Worm (Caenorhabditis elegans) whole organism, late embryonic: Measurements from ENCODE around the gene mdh-2.

Source experiments
- C08G9.2 ChIP-seq: sonication (generic microtip); optimal IDR thresholded peaks from 2 replicates; lab custom pipeline; 2016; ENCODE audit warnings: mild to moderate bottlenecking, missing genetic modification characterization, moderate library complexity, missing compliant biosample characterization
- C38D4.7 ChIP-seq: fragments of 200-800 bp; sonication (Bioruptor generic); optimal IDR thresholded peaks from 2 replicates; lab custom pipeline; 2018; ENCODE audit warnings: mild to moderate bottlenecking, missing genetic modification characterization, moderate library complexity, missing compliant biosample characterization
- K09A11.1 ChIP-seq: sonication (generic microtip); optimal IDR thresholded peaks from 2 replicates; lab custom pipeline; 2017; ENCODE audit warnings: antibody characterized with exemption, mild to moderate bottlenecking, missing genetic modification characterization, missing compliant biosample characterization; ENCODE audit not compliant: insufficient read depth
- T23F11.4 ChIP-seq: fragments of 200-800 bp; sonication (Bioruptor generic); optimal IDR thresholded peaks from 2 replicates; lab custom pipeline; 2018; ENCODE audit warnings: mild to moderate bottlenecking, missing genetic modification characterization, missing compliant biosample characterization
- ahr-1 ChIP-seq: sonication (generic microtip); optimal IDR thresholded peaks from 2 replicates; lab custom pipeline; 2016; ENCODE audit warnings: missing genetic modification characterization, missing compliant biosample characterization
- ama-1 ChIP-seq: fragments of 150-350 bp; optimal IDR thresholded peaks from 2 replicates; lab custom pipeline; 2014
- ceh-2 ChIP-seq: sonication (generic microtip); optimal IDR thresholded peaks from 2 replicates; lab custom pipeline; 2016; ENCODE audit warnings: missing genotype, missing genetic modification characterization, missing compliant biosample characterization
- ceh-22 ChIP-seq: sonication (generic microtip); optimal IDR thresholded peaks from 2 replicates; lab custom pipeline; 2017; ENCODE audit warnings: missing biosample characterization, missing genetic modification characterization
- ceh-24 ChIP-seq: sonication (generic microtip); optimal IDR thresholded peaks from 2 replicates; lab custom pipeline; 2016; ENCODE audit warnings: mild to moderate bottlenecking, missing genetic modification characterization, missing compliant biosample characterization
- ceh-30 ChIP-seq: fragments of 150-350 bp; optimal IDR thresholded peaks from 2 replicates; lab custom pipeline; 2014; ENCODE audit warnings: missing biosample characterization, missing genetic modification characterization
- ceh-31 ChIP-seq: sonication (generic microtip); optimal IDR thresholded peaks from 2 replicates; lab custom pipeline; 2016; ENCODE audit warnings: missing genetic modification characterization, missing compliant biosample characterization
- ceh-34 ChIP-seq: sonication (generic microtip); optimal IDR thresholded peaks from 2 replicates; lab custom pipeline; 2016; ENCODE audit warnings: mild to moderate bottlenecking, missing genetic modification characterization, missing compliant biosample characterization
- ceh-45 ChIP-seq: fragments of 200-800 bp; sonication (Bioruptor generic); IDR thresholded peaks from 2 replicates; pipeline ENCODE4 v1.3.6; 2022; ENCODE audit warnings: missing genetic modification reagents, missing genetic modification characterization, missing compliant biosample characterization
- ceh-6 ChIP-seq: fragments of 200-800 bp; sonication (Bioruptor generic); optimal IDR thresholded peaks from 2 replicates; lab custom pipeline; 2018; ENCODE audit warnings: mild to moderate bottlenecking, missing genetic modification characterization, missing compliant biosample characterization
- ceh-9 ChIP-seq: sonication (generic microtip); optimal IDR thresholded peaks from 2 replicates; lab custom pipeline; 2016; ENCODE audit warnings: mild to moderate bottlenecking, missing genetic modification characterization, inconsistent platforms, missing compliant biosample characterization
- dve-1 ChIP-seq: sonication (generic microtip); optimal IDR thresholded peaks from 2 replicates; lab custom pipeline; 2017; ENCODE audit warnings: antibody characterized with exemption, mild to moderate bottlenecking, missing genetic modification characterization, missing compliant biosample characterization
- elt-2 ChIP-seq: sonication (generic microtip); optimal IDR thresholded peaks from 2 replicates; lab custom pipeline; 2016; ENCODE audit warnings: missing genetic modification reagents, missing genetic modification characterization, missing compliant biosample characterization
- elt-4 ChIP-seq: sonication (generic microtip); optimal IDR thresholded peaks from 2 replicates; lab custom pipeline; 2016; ENCODE audit warnings: missing genetic modification characterization, missing compliant biosample characterization
- ets-4 ChIP-seq: sonication (generic microtip); optimal IDR thresholded peaks from 2 replicates; lab custom pipeline; 2016; ENCODE audit warnings: missing genetic modification characterization, missing compliant biosample characterization
- eyg-1 ChIP-seq: sonication (generic microtip); optimal IDR thresholded peaks from 2 replicates; lab custom pipeline; 2016; ENCODE audit warnings: missing genotype, missing genetic modification characterization, missing compliant biosample characterization
- fkh-10 ChIP-seq: fragments of 150-350 bp; optimal IDR thresholded peaks from 2 replicates; lab custom pipeline; 2014; ENCODE audit warnings: missing biosample characterization, missing genetic modification reagents, missing genetic modification characterization
- hlh-15 ChIP-seq: sonication (generic microtip); optimal IDR thresholded peaks from 2 replicates; lab custom pipeline; 2016; ENCODE audit warnings: missing genetic modification characterization, missing compliant biosample characterization
- hlh-30 ChIP-seq: sonication (generic microtip); optimal IDR thresholded peaks from 2 replicates; lab custom pipeline; 2017; ENCODE audit warnings: antibody characterized with exemption, missing genetic modification characterization, missing compliant biosample characterization; ENCODE audit not compliant: insufficient read depth
- lin-11 ChIP-seq: fragments of 200-800 bp; sonication (Bioruptor generic); optimal IDR thresholded peaks from 2 replicates; lab custom pipeline; 2018; ENCODE audit warnings: mild to moderate bottlenecking, missing genetic modification characterization, missing compliant biosample characterization
- madf-2 ChIP-seq: sonication (generic microtip); optimal IDR thresholded peaks from 2 replicates; lab custom pipeline; 2017; ENCODE audit warnings: missing genetic modification characterization, missing compliant biosample characterization
- nfya-1 ChIP-seq: sonication (generic microtip); optimal IDR thresholded peaks from 2 replicates; lab custom pipeline; 2017; ENCODE audit warnings: missing genetic modification characterization, mild to moderate bottlenecking, missing compliant biosample characterization, antibody characterized with exemption, moderate library complexity
- nhr-11 ChIP-seq: fragments of 150-350 bp; optimal IDR thresholded peaks from 2 replicates; lab custom pipeline; 2014; ENCODE audit warnings: missing biosample characterization, missing genetic modification characterization
- pag-3 ChIP-seq: sonication (generic microtip); optimal IDR thresholded peaks from 2 replicates; lab custom pipeline; 2016; ENCODE audit warnings: missing compliant biosample characterization, missing genetic modification characterization, borderline replicate concordance
- pax-1 ChIP-seq: fragments of 150-350 bp; optimal IDR thresholded peaks from 2 replicates; lab custom pipeline; 2014; ENCODE audit warnings: missing biosample characterization, missing genetic modification characterization
- pha-2 ChIP-seq: sonication (generic microtip); optimal IDR thresholded peaks from 2 replicates; lab custom pipeline; 2017; ENCODE audit warnings: mild to moderate bottlenecking, missing genetic modification characterization, missing compliant biosample characterization
- pha-4 ChIP-seq: fragments of 150-350 bp; optimal IDR thresholded peaks from 2 replicates; lab custom pipeline; 2018; ENCODE audit warnings: missing biosample characterization, missing genetic modification reagents, missing genetic modification characterization
- pqm-1 ChIP-seq: sonication (generic microtip); optimal IDR thresholded peaks from 2 replicates; lab custom pipeline; 2016; ENCODE audit warnings: missing genetic modification characterization, missing compliant biosample characterization
- pros-1 ChIP-seq: fragments of 150-350 bp; optimal IDR thresholded peaks from 2 replicates; lab custom pipeline; 2014; ENCODE audit warnings: missing biosample characterization, missing genetic modification reagents, missing genetic modification characterization
- rnt-1 ChIP-seq: sonication (generic microtip); optimal IDR thresholded peaks from 2 replicates; lab custom pipeline; 2016; ENCODE audit warnings: missing genetic modification characterization, missing compliant biosample characterization
- sdc-2 ChIP-seq: sonication (generic microtip); optimal IDR thresholded peaks from 2 replicates; lab custom pipeline; 2016; ENCODE audit warnings: missing genotype, missing genetic modification characterization, missing compliant biosample characterization
- sox-2 ChIP-seq: fragments of 200-800 bp; sonication (Bioruptor generic); IDR thresholded peaks from 2 replicates; pipeline ENCODE4 v1.3.6; 2022; ENCODE audit warnings: missing genetic modification reagents, missing genetic modification characterization, missing compliant biosample characterization
- sox-4 ChIP-seq: sonication (generic microtip); optimal IDR thresholded peaks from 2 replicates; lab custom pipeline; 2017; ENCODE audit warnings: mild to moderate bottlenecking, missing genetic modification characterization, inconsistent platforms, missing compliant biosample characterization
- tbx-2 ChIP-seq: sonication (generic microtip); optimal IDR thresholded peaks from 2 replicates; lab custom pipeline; 2016; ENCODE audit warnings: missing genetic modification characterization, missing compliant biosample characterization
- ttx-3 ChIP-seq: sonication (generic microtip); optimal IDR thresholded peaks from 2 replicates; lab custom pipeline; 2016; ENCODE audit warnings: missing genetic modification reagents, missing genetic modification characterization, missing compliant biosample characterization
- unc-3 ChIP-seq, 2 experiments: fragments of 200-800 bp in 1 of 2; sonication (Bioruptor generic) in 1 of 2; sonication (generic microtip) in 1 of 2; conservative IDR thresholded peaks in 1 of 2; optimal IDR thresholded peaks in 1 of 2; 2 replicates each; pipeline versions ENCODE4 v1.3.6 to Lab custom; 2016 to 2022; ENCODE audit warnings: missing compliant biosample characterization in 2 of 2, missing genetic modification characterization in 2 of 2, missing genetic modification reagents in 1 of 2
- unc-42 ChIP-seq: sonication (generic microtip); optimal IDR thresholded peaks from 2 replicates; lab custom pipeline; 2016; ENCODE audit warnings: missing genotype, missing genetic modification characterization, missing compliant biosample characterization
- ztf-16 ChIP-seq: sonication (generic microtip); optimal IDR thresholded peaks from 2 replicates; lab custom pipeline; 2017; ENCODE audit warnings: missing genetic modification characterization, missing compliant biosample characterization

The mdh-2 gene

DNA sequence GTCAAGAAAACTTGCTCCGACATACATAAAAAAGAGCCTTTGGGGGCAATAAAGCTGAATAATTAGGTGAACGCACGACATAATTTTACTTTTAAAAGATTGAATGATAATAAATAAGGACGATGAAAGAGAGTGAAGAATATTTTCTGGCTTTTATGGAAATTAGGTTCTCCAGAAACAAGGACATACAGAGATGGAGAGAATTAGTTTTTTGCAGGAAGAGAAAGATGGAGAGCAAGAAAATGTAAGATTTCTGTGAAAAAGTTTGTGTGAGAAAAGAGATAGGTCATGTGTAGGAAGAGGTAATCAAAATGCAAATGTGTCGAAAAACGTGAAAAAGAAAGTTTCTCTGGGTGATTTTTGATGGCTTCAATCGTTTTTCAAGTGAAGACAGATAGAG is 44.1 kb upstream of the mdh-2 start, which contains the start of gene pdfr-1:
pdfr-1 (minus strand) TSS at position 101 of the 400 bp plus-strand sequence.
- TF ChIP-seq ceh-9 (tag; lab: Kevin White, UChicago) (no peak), hlh-30 (no peak), sdc-2 (tag; lab: Kevin White, UChicago) (no peak), madf-2 (tag; lab: Kevin White, UChicago) (no peak), pax-1 (no peak), lin-11 (no peak), sox-2 (GFP tag; lab: Robert Waterston, UW) (no peak), pha-4 (tag; lab: Kevin White, UChicago) (no peak), pha-2 (tag; lab: Kevin White, UChicago) (no peak), ceh-24 (no peak), eyg-1 (tag; lab: Kevin White, UChicago) (no peak), T23F11.4 (GFP tag; lab: Kevin White, UChicago) (no peak), dve-1 (tag; lab: Kevin White, UChicago) (no peak)

DNA sequence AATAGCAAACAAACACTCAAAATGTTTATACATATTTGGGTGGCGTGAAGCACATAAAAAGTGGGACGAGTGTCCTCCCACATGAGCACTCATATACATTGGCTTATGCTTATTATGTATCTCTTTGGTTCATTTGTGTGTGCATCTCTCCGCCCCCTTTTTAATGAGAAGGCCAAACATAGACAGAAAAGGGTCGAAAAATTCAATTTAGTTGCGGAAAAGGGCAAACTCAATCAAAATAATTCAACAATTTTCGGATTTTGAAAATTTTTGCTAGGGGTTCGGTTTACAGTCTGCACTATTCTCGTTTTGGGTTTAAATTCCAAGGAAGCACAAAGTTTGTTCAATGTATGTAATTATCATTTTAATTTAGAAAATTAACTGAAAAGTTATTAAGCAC is 39.7 kb upstream of the mdh-2 start:
- TF ChIP-seq ama-1 (no peak), unc-42 (peak; percentile 50)

DNA sequence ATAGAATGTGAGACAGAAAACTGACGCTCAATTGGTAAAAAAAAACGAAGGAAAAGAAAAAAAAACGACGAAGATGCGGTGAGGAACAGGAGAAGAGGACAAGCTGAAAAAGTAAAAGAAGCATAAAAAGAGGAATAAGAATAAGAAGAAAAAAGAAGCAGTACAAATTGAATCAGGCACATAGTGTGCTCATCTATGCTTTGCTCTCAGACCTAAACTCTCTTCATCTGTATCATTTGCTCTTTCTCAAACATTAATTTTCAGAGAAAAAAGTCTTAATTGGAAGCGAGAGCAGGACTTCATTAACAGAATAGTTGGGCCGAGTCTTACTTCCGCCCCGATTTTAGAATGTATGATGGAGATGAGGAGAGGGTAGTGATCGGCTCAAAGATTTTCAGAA is 39.0 kb upstream of the mdh-2 start:
- TF ChIP-seq ceh-6 (no peak), T23F11.4 (GFP tag; lab: Kevin White, UChicago) (no peak), lin-11 (no peak), pqm-1 (tag; lab: Kevin White, UChicago) (no peak), unc-42 (peak; percentile 91), ceh-9 (tag; lab: Kevin White, UChicago) (no peak)

DNA sequence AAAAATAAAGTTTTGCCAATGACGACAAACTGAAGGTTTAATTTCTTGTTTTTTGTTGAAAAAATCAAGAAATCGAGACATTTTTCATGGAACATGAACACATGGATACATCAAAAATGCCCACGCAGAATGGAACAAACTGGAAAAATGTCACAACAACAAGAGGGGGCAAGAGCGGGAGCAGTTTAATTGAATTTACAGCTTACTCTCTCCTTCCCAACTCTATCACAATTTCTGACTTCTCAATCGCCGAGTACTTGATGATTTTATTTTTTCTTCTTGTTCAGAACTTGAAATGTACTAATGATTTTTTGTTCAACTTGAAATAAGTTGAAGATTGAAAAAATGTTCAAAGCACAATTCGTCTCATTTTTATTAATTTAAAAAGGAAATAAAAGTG is 37.4 kb upstream of the mdh-2 start:
- TF ChIP-seq ahr-1, result no peak
- peak; percentile 63 for TF ChIP-seq unc-42

DNA sequence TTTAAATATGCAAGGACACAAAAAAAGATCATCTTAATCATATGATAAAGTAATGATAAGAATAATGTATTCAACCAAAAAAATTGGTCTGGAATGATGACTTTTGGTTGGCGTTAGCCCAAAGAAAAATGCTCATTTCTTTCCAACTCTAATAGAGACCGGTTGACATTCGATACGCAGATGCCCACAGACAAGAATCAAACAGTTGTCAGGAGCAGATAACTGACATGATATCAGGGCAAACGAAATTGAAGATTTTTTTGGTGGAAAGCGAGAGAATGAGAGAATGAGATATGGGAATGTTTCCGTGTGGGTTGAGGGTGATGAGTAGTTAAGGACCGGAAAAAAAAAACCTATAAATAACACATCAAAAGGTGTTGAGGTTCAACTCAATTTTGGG is 31.1 kb upstream of the mdh-2 start:
- TF ChIP-seq ttx-3 (tag; lab: Kevin White, UChicago), result no peak
- no peak for TF ChIP-seq pha-2 (tag; lab: Kevin White, UChicago)
- no peak for TF ChIP-seq rnt-1 (tag; lab: Kevin White, UChicago)
- TF ChIP-seq pag-3, result no peak
- no peak for TF ChIP-seq pros-1 (tag; lab: Kevin White, UChicago)
- no peak for TF ChIP-seq hlh-15
- TF ChIP-seq fkh-10 (GFP tag; lab: Kevin White, UChicago), result no peak
- no peak for TF ChIP-seq pqm-1 (tag; lab: Kevin White, UChicago)
- TF ChIP-seq C38D4.7 (GFP tag; lab: Kevin White, UChicago), result no peak
- TF ChIP-seq ama-1, result no peak
- TF ChIP-seq ceh-45 (GFP tag; lab: Robert Waterston, UW), result no peak
- no peak for TF ChIP-seq elt-4 (tag; lab: Kevin White, UChicago)

DNA sequence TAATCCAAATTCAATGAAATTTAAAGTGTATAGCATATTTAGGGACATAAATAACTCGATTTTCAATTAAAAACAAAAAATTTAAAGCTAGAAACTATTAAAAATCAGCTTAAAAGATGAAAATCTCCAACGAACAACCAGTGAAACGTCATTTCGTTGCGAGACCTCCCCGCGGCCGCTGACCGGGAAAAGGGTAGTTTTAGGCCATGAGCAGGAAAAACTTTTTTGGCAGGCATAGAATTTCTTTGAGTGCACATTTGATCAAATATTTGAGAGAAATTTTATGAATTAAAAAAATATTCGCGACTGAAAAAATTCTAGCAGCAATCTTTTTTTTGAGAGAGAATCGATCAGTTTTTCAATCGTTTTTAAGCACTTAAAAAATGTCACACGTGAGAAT is 17.4 kb upstream of the mdh-2 start:
- TF ChIP-seq ceh-30 (tag; lab: Kevin White, UChicago) (no peak), ttx-3 (tag; lab: Kevin White, UChicago) (no peak), C08G9.2 (tag; lab: Kevin White, UChicago) (peak; percentile 52), rnt-1 (tag; lab: Kevin White, UChicago) (no peak), nhr-11 (no peak), pax-1 (no peak), ceh-22 (no peak), C38D4.7 (GFP tag; lab: Kevin White, UChicago) (no peak), ets-4 (tag; lab: Kevin White, UChicago) (peak; percentile 32), unc-3 (GFP tag; conservative IDR thresholded peaks at IDR 0.05; lab: Robert Waterston, UW) (no peak), unc-3 (tag; optimal IDR thresholded peaks at IDR 0.05; lab: Kevin White, UChicago) (no peak), unc-42 (no peak), ceh-31 (peak; percentile 73), ceh-34 (peak; percentile 22), ahr-1 (no peak), madf-2 (tag; lab: Kevin White, UChicago) (no peak), pros-1 (tag; lab: Kevin White, UChicago) (no peak), ceh-2 (tag; lab: Kevin White, UChicago) (peak; percentile 50), hlh-30 (no peak), eyg-1 (tag; lab: Kevin White, UChicago) (no peak), ztf-16 (no peak), pha-4 (tag; lab: Kevin White, UChicago) (no peak), nfya-1 (no peak), sox-4 (tag; lab: Kevin White, UChicago) (no peak), K09A11.1 (no peak), tbx-2 (tag; lab: Kevin White, UChicago) (peak; percentile 60), elt-2 (tag; lab: Kevin White, UChicago) (peak; percentile 12)
